Fruit fly (Drosophila melanogaster) whole organism, wandering third instar larva: ENCODE data around the gene SMC6.

Experiments used
- Abd-B ChIP-seq: fragments of >200 bp; optimal IDR thresholded peaks from 2 replicates; lab custom pipeline; 2017; ENCODE audit warnings: missing biosample characterization, missing genetic modification characterization
- CG32264 ChIP-seq: fragments of 200-800 bp; sonication (Bioruptor generic); optimal IDR thresholded peaks from 2 replicates; lab custom pipeline; 2016; ENCODE audit warnings: missing biosample characterization, missing genetic modification characterization
- CG9705 ChIP-seq: fragments of 200-800 bp; sonication (Bioruptor generic); optimal IDR thresholded peaks from 2 replicates; lab custom pipeline; 2018; ENCODE audit warnings: missing biosample characterization, mild to moderate bottlenecking, missing genetic modification characterization
- CrebA ChIP-seq: fragments of 200-800 bp; sonication (Bioruptor generic); optimal IDR thresholded peaks from 2 replicates; lab custom pipeline; 2016; ENCODE audit warnings: missing biosample characterization, mild to moderate bottlenecking, missing genetic modification characterization, borderline replicate concordance
- Dfd ChIP-seq: fragments of >200 bp; optimal IDR thresholded peaks from 2 replicates; lab custom pipeline; 2017; ENCODE audit warnings: missing biosample characterization, missing genetic modification characterization
- Dif ChIP-seq: fragments of 200-275, 200-300 bp; sonication (Bioruptor generic); optimal IDR thresholded peaks from 2 replicates; lab custom pipeline; 2018; ENCODE audit warnings: missing biosample characterization, missing genetic modification characterization; ENCODE audit not compliant: partially characterized antibody
- GATAd ChIP-seq: sonication (Bioruptor generic); optimal IDR thresholded peaks from 2 replicates; lab custom pipeline; 2016; ENCODE audit warnings: missing biosample characterization, missing genetic modification characterization
- HLH106 ChIP-seq: fragments of 200-800 bp; optimal IDR thresholded peaks from 3 replicates; lab custom pipeline; 2019; ENCODE audit warnings: missing biosample characterization, mild to moderate bottlenecking, missing genetic modification characterization, moderate library complexity
- Hnf4 ChIP-seq: fragments of 200-800 bp; sonication (Bioruptor generic); optimal IDR thresholded peaks from 2 replicates; lab custom pipeline; 2016; ENCODE audit warnings: missing biosample characterization, mild to moderate bottlenecking, missing genetic modification characterization
- Hr78 ChIP-seq: fragments of >200 bp; optimal IDR thresholded peaks from 2 replicates; lab custom pipeline; 2017; ENCODE audit warnings: missing biosample characterization, missing genetic modification characterization
- Hr83 ChIP-seq: fragments of 200-300 bp; sonication (Bioruptor generic); optimal IDR thresholded peaks from 2 replicates; lab custom pipeline; 2016; ENCODE audit warnings: missing biosample characterization, mild to moderate bottlenecking, missing genetic modification characterization, moderate library complexity; ENCODE audit not compliant: poor library complexity, severe bottlenecking
- Jra ChIP-seq: sonication (Bioruptor generic); optimal IDR thresholded peaks from 2 replicates; lab custom pipeline; 2016; ENCODE audit warnings: missing biosample characterization, missing genetic modification characterization
- Mio ChIP-seq: sonication (Bioruptor generic); optimal IDR thresholded peaks from 2 replicates; lab custom pipeline; 2016; ENCODE audit warnings: missing biosample characterization, missing genetic modification characterization
- Myc ChIP-seq: fragments of >200 bp; optimal IDR thresholded peaks from 2 replicates; lab custom pipeline; 2017
- N ChIP-seq: fragments of >200 bp; optimal IDR thresholded peaks from 2 replicates; lab custom pipeline; 2018; ENCODE audit warnings: missing biosample characterization, missing external identifiers, missing genetic modification characterization
- OdsH ChIP-seq: fragments of 200-800 bp; sonication (Bioruptor generic); optimal IDR thresholded peaks from 2 replicates; lab custom pipeline; 2016; ENCODE audit warnings: missing biosample characterization, mild to moderate bottlenecking, missing genetic modification characterization
- Rel ChIP-seq, 2 experiments: fragments of 200-800 bp; sonication (Bioruptor generic) in 1 of 2; optimal IDR thresholded peaks; 2 replicates in 1 of 2; 3 replicates in 1 of 2; lab custom pipeline; 2016 to 2019; ENCODE audit warnings: mild to moderate bottlenecking in 2 of 2, missing biosample characterization in 2 of 2, missing genetic modification characterization in 2 of 2, moderate library complexity in 1 of 2
- Sp1 ChIP-seq: fragments of 200-800 bp; sonication (Bioruptor generic); optimal IDR thresholded peaks from 3 replicates; lab custom pipeline; 2019; ENCODE audit warnings: missing biosample characterization, mild to moderate bottlenecking, missing genetic modification characterization, moderate library complexity
- Vsx2 ChIP-seq: fragments of 200-300, 225-300 bp; sonication (Bioruptor generic); optimal IDR thresholded peaks from 2 replicates; lab custom pipeline; 2018; ENCODE audit warnings: missing biosample characterization, missing genetic modification characterization; ENCODE audit not compliant: partially characterized antibody
- br ChIP-seq: fragments of 200-800 bp; sonication (Bioruptor generic); optimal IDR thresholded peaks from 2 replicates; lab custom pipeline; 2016; ENCODE audit warnings: missing biosample characterization, missing genetic modification characterization
- brk ChIP-seq: fragments of 200-800 bp; sonication (Bioruptor generic); optimal IDR thresholded peaks from 2 replicates; lab custom pipeline; 2016; ENCODE audit warnings: missing biosample characterization, mild to moderate bottlenecking, missing genetic modification characterization
- dl ChIP-seq, 2 experiments: fragments of 175-275, 200-275 bp in 1 of 2; fragments of 200-275 bp in 1 of 2; sonication (Bioruptor generic); optimal IDR thresholded peaks; lab custom pipeline; 2018; ENCODE audit warnings: mild to moderate bottlenecking in 2 of 2, missing biosample characterization in 2 of 2, missing genetic modification characterization in 2 of 2, moderate library complexity in 2 of 2; ENCODE audit not compliant: partially characterized antibody in 2 of 2, insufficient read depth in 1 of 2
- dmrt93B ChIP-seq: fragments of 200-800 bp; sonication (Bioruptor generic); optimal IDR thresholded peaks from 2 replicates; lab custom pipeline; 2018; ENCODE audit warnings: missing biosample characterization, mild to moderate bottlenecking, missing genetic modification characterization
- dsf ChIP-seq: sonication (Bioruptor generic); optimal IDR thresholded peaks from 2 replicates; lab custom pipeline; 2016; ENCODE audit warnings: missing biosample characterization, missing genetic modification characterization, borderline replicate concordance
- ey ChIP-seq: fragments of 200-800 bp; sonication (Bioruptor generic); optimal IDR thresholded peaks from 2 replicates; lab custom pipeline; 2016; ENCODE audit warnings: missing biosample characterization, missing genetic modification characterization
- foxo ChIP-seq, 2 experiments: fragments of 200-800 bp; sonication (Bioruptor generic); optimal IDR thresholded peaks; 2 replicates in 1 of 2; 3 replicates in 1 of 2; lab custom pipeline; 2016 to 2017; ENCODE audit warnings: missing biosample characterization in 2 of 2, missing genetic modification characterization in 2 of 2
- fru ChIP-seq: fragments of 200-800 bp; sonication (Bioruptor generic); optimal IDR thresholded peaks from 3 replicates; lab custom pipeline; 2016; ENCODE audit warnings: missing biosample characterization, mild to moderate bottlenecking, missing genetic modification characterization
- h ChIP-seq: fragments of 200-800 bp; sonication (Bioruptor generic); optimal IDR thresholded peaks from 3 replicates; lab custom pipeline; 2016; ENCODE audit warnings: missing biosample characterization, mild to moderate bottlenecking, missing genetic modification characterization
- jim ChIP-seq: fragments of 175-275, 200-325 bp; sonication (Bioruptor generic); optimal IDR thresholded peaks from 2 replicates; lab custom pipeline; 2016; ENCODE audit warnings: missing biosample characterization, mild to moderate bottlenecking, missing genetic modification characterization
- lola ChIP-seq: fragments of >200 bp; optimal IDR thresholded peaks from 2 replicates; lab custom pipeline; 2017; ENCODE audit warnings: missing biosample characterization, missing genetic modification characterization
- pan ChIP-seq: fragments of >200 bp; optimal IDR thresholded peaks from 2 replicates; lab custom pipeline; 2017
- psq ChIP-seq: fragments of 200-800 bp; sonication (Bioruptor generic); optimal IDR thresholded peaks from 3 replicates; lab custom pipeline; 2017; ENCODE audit warnings: missing biosample characterization, mild to moderate bottlenecking, missing genetic modification characterization, moderate library complexity
- rgr ChIP-seq: fragments of 200-800 bp; sonication (Bioruptor generic); optimal IDR thresholded peaks from 3 replicates; lab custom pipeline; 2016; ENCODE audit warnings: missing biosample characterization, mild to moderate bottlenecking, missing genetic modification characterization
- sage ChIP-seq: fragments of 200-800 bp; sonication (Bioruptor generic); optimal IDR thresholded peaks from 2 replicates; lab custom pipeline; 2016; ENCODE audit warnings: missing biosample characterization, mild to moderate bottlenecking, missing genetic modification characterization
- sv ChIP-seq: fragments of 200-800 bp; sonication (Bioruptor generic); optimal IDR thresholded peaks from 3 replicates; lab custom pipeline; 2016; ENCODE audit warnings: missing biosample characterization, missing genetic modification characterization
- tai ChIP-seq: sonication (Bioruptor generic); optimal IDR thresholded peaks from 2 replicates; lab custom pipeline; 2016; ENCODE audit warnings: missing biosample characterization, missing genetic modification characterization
- usp ChIP-seq: fragments of >200 bp; optimal IDR thresholded peaks from 2 replicates; lab custom pipeline; 2017; ENCODE audit warnings: missing biosample characterization, missing genetic modification characterization
- woc ChIP-seq: sonication (Bioruptor generic); optimal IDR thresholded peaks from 2 replicates; lab custom pipeline; 2016; ENCODE audit warnings: missing biosample characterization, mild to moderate bottlenecking, missing genetic modification characterization

Gene SMC6

DNA sequence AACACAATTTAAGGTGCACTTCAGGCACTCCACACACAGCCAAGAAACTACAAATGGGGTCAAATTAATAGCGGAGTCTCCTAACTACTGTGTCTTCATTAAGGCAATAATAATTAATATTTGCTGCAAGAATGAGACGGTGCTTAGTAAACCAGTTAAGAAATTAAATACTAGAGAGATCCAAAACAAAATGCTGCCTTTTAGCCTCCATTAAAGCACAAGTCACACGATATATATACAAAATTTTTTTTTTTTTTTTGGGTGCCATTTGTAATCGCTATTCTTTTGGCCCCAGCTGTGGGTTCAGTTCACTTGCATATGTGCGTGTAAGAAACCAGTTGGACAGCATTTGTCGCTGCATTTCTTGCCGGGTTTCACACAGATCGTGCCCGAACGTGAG is 10.2 kb upstream of the SMC6 start (continued):
- TF ChIP-seq Myc (lab: Kevin White, UChicago) = no peak

DNA sequence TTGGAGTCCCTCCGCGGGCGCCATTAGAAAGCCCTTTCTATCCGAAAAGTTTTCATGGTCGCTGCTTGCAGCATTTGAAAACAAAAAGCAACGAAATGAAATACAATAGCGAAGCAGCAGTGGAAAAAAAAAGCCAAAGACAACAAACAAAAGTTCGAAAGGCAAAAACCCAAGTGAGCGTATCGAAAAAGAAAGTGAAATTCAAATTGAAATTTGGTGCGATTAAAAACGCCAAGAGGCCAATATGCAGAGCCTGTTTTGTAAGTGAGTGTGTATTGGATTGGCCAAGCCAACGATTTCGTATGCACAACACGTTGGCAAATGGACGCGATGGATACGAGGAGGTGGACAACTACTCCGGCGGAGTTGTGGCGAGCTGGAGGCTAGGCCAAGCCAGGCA is 9.5 kb upstream of the SMC6 start:
- no peak for TF ChIP-seq Hr78 (GFP tag; lab: Kevin White, UChicago)
- TF ChIP-seq Sp1 = no peak
- TF ChIP-seq fru (GFP tag; lab: Kevin White, UChicago) = no peak
- no peak for TF ChIP-seq h
- no peak for TF ChIP-seq CG9705 (GFP tag; lab: Kevin White, UChicago)
- no peak for TF ChIP-seq OdsH
- no peak for TF ChIP-seq Hr83 (GFP tag; lab: Kevin White, UChicago)
- no peak for TF ChIP-seq br (GFP tag; lab: Kevin White, UChicago)
- TF ChIP-seq lola (GFP tag; lab: Kevin White, UChicago) = no peak
- no peak for TF ChIP-seq Hnf4
- no peak for TF ChIP-seq brk (GFP tag; lab: Kevin White, UChicago)
- TF ChIP-seq sv (GFP tag; lab: Kevin White, UChicago) = no peak

DNA sequence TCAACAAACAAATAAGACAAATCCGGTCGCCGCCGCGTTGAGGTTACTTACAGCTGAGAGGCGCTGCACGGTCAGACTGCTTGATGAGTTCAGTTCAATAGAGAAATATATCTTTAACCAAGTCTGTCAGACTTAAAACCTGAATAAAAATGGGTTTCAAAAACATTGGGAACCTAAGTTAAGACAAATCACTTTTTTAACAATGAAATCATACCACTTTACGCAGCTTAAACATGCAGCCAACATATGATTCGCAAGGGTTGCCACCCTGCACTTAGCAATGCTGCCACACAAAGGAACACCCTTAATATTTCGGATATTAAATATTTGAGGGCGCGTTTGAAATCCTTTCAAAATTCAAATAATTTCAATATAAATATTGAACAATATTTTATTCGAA is 4.6 kb downstream of the SMC6 start, which contains the start of gene CG5515:
Gene CG5515, minus strand, starts transcription at position 278 of the 400 bp plus-strand sequence.
- peak; percentile 73 to 95 for TF ChIP-seq dl (GFP tag; optimal IDR thresholded peaks at IDR 0.05; lab: Kevin White, UChicago; ENCODE audit: insufficient read depth in 1 of 2, partially characterized antibody in 2 of 2)
- TF ChIP-seq sage = peak; percentile 10
- TF ChIP-seq dsf = peak; percentile 47
- peak; percentile 98 for TF ChIP-seq Dif (GFP tag; lab: Kevin White, UChicago)
- TF ChIP-seq Sp1 = no peak
- TF ChIP-seq psq (GFP tag; lab: Kevin White, UChicago) = peak; percentile 40
- no peak for TF ChIP-seq usp (GFP tag; lab: Kevin White, UChicago)
- no peak for TF ChIP-seq CrebA
- peak; percentile 77 for TF ChIP-seq sv (GFP tag; lab: Kevin White, UChicago)
- TF ChIP-seq Hnf4 = no peak
- no peak for TF ChIP-seq h
- peak; percentile 32 for TF ChIP-seq CG9705 (GFP tag; lab: Kevin White, UChicago)
- no peak for TF ChIP-seq lola (GFP tag; lab: Kevin White, UChicago)
- TF ChIP-seq HLH106 (tag; lab: Kevin White, UChicago) = peak; percentile 67
- peak; percentile 63 for TF ChIP-seq ey (GFP tag; lab: Kevin White, UChicago)
- peak; percentile 100 for TF ChIP-seq Vsx2 (GFP tag; lab: Kevin White, UChicago)
- no peak for TF ChIP-seq Rel (GFP tag; optimal IDR thresholded peaks at IDR 0.05; lab: Kevin White, UChicago)
- TF ChIP-seq Rel (tag; optimal IDR thresholded peaks at IDR 0.05; lab: Kevin White, UChicago) = no peak
- TF ChIP-seq Mio (GFP tag; lab: Kevin White, UChicago) = no peak
- no peak for TF ChIP-seq Hr78 (GFP tag; lab: Kevin White, UChicago)
- TF ChIP-seq Abd-B = no peak
- TF ChIP-seq Myc (lab: Kevin White, UChicago) = peak; percentile 19
- no peak for TF ChIP-seq pan
- no peak for TF ChIP-seq Hr83 (GFP tag; lab: Kevin White, UChicago)
- peak; percentile 64 for TF ChIP-seq Jra
- TF ChIP-seq rgr (GFP tag; lab: Kevin White, UChicago) = peak; percentile 76
- peak; percentile 49 for TF ChIP-seq br (GFP tag; lab: Kevin White, UChicago)
- no peak for TF ChIP-seq Dfd
- TF ChIP-seq brk (GFP tag; lab: Kevin White, UChicago) = no peak
- no peak for TF ChIP-seq CG32264 (GFP tag; lab: Kevin White, UChicago)
- TF ChIP-seq woc = peak; percentile 43
- no peak for TF ChIP-seq fru (GFP tag; lab: Kevin White, UChicago)
- TF ChIP-seq jim (GFP tag; lab: Kevin White, UChicago) = no peak
- peak; percentile 15 for TF ChIP-seq GATAd (GFP tag; lab: Kevin White, UChicago)
- no peak for TF ChIP-seq dmrt93B (GFP tag; lab: Kevin White, UChicago)
- peak in 1 of 2 experiments; percentile 79 for TF ChIP-seq foxo (GFP tag; optimal IDR thresholded peaks at IDR 0.05; lab: Kevin White, UChicago)
- TF ChIP-seq tai = peak; percentile 82
- no peak for TF ChIP-seq N (GFP tag; lab: Kevin White, UChicago)
- TF ChIP-seq OdsH = peak; percentile 61
